Fruit fly (Drosophila melanogaster): ENCODE results near the gene CG33665.
A peak's percentile ranks its signal among the peaks of the same experiment; 100 is the strongest.

Gene CG33665

DNA sequence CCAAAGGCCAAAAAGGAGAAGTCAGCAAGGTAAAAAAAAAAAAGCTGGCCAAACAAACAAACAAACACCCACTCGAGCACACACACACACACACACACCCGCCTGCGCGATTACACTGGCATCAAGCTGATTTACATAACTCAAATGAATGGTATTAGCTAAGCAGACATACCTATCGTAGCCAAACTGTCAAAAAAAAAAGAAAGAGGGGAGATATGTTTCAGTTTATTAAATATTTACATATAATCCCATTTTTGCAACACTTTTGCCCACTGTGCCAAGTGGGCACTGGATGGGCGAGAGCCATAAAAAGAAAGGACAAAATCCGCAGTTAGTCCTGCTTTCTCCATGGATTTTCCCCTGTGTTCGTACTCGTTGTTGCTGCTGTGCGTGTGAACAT lies 39.2 kb downstream of the CG33665 start (continued):
- TF ChIP-seq CG17568 (GFP tag; optimal IDR thresholded peaks at IDR 0.05) = no peak
- TF ChIP-seq Gug (GFP tag; IDR thresholded peaks at IDR 0.05) = peak; percentile 46; the same call in 3 of the 4 replicates
- no peak for TF ChIP-seq CG6765 (GFP tag; optimal IDR thresholded peaks at IDR 0.05)
- no peak for TF ChIP-seq ab (GFP tag; optimal IDR thresholded peaks at IDR 0.05)
- TF ChIP-seq CG14050 (GFP tag; IDR thresholded peaks at IDR 0.05) = no peak
- no peak for TF ChIP-seq E2f2 (GFP tag; IDR thresholded peaks at IDR 0.05)
- no peak for TF ChIP-seq lbe (GFP tag; optimal IDR thresholded peaks at IDR 0.05)
- TF ChIP-seq klu (GFP tag; IDR thresholded peaks at IDR 0.05) = peak; percentile 19; the same call in 1 of the 2 replicates
- TF ChIP-seq CHES-1-like (GFP tag; optimal IDR thresholded peaks at IDR 0.05) = no peak
- peak; percentile 56 for TF ChIP-seq Hmr (GFP tag; optimal IDR thresholded peaks at IDR 0.05)
- TF ChIP-seq CG7357 (GFP tag; IDR thresholded peaks at IDR 0.05) = peak; percentile 48; the same call in 1 of the 3 replicates
- no peak for TF ChIP-seq vnd (GFP tag; IDR thresholded peaks at IDR 0.05; ENCODE audit: partially characterized antibody)
- peak; percentile 14 for TF ChIP-seq CG15269 (tag; optimal IDR thresholded peaks at IDR 0.05)
- TF ChIP-seq CG14710 (tag; optimal IDR thresholded peaks at IDR 0.05) = no peak
- no peak for TF ChIP-seq ac (GFP tag; optimal IDR thresholded peaks at IDR 0.05)
- no peak for TF ChIP-seq tup (GFP tag; optimal IDR thresholded peaks at IDR 0.05)
- TF ChIP-seq ken (GFP tag; IDR thresholded peaks at IDR 0.05) = no peak
- no peak for TF ChIP-seq btn (GFP tag; optimal IDR thresholded peaks at IDR 0.05)
- peak; percentile 75 for TF ChIP-seq Dbx (GFP tag; IDR thresholded peaks at IDR 0.05)
- no peak for TF ChIP-seq BEAF-32 (GFP tag; optimal IDR thresholded peaks at IDR 0.05)
- TF ChIP-seq Lhr (GFP tag; optimal IDR thresholded peaks at IDR 0.05) = no peak
- TF ChIP-seq fd96Cb (tag; optimal IDR thresholded peaks at IDR 0.05) = no peak
- TF ChIP-seq CG6254 (GFP tag; optimal IDR thresholded peaks at IDR 0.05) = no peak
- no peak for TF ChIP-seq CG18262 (tag; optimal IDR thresholded peaks at IDR 0.05)
- no peak for TF ChIP-seq Max (GFP tag; optimal IDR thresholded peaks at IDR 0.05)
- peak; percentile 39 for TF ChIP-seq sens (GFP tag)
- TF ChIP-seq gem (tag; optimal IDR thresholded peaks at IDR 0.05) = peak; percentile 37
- peak; percentile 78 for TF ChIP-seq Med (GFP tag)
- TF ChIP-seq CG1832 (GFP tag; optimal IDR thresholded peaks at IDR 0.05) = no peak
- TF ChIP-seq D (optimal IDR thresholded peaks at IDR 0.05) = no peak
- no peak for TF ChIP-seq D (GFP tag; optimal IDR thresholded peaks at IDR 0.05)
- TF ChIP-seq Lpt (GFP tag; optimal IDR thresholded peaks at IDR 0.05) = no peak
- no peak for TF ChIP-seq CG7745 (tag; optimal IDR thresholded peaks at IDR 0.05)
- no peak for TF ChIP-seq CG31224 (GFP tag; IDR thresholded peaks at IDR 0.05)
- no peak for TF ChIP-seq YL-1 (GFP tag; optimal IDR thresholded peaks at IDR 0.05)
- no peak for TF ChIP-seq Doc2 (GFP tag; IDR thresholded peaks at IDR 0.05)
- peak; percentile 55 for TF ChIP-seq CG13894 (tag; optimal IDR thresholded peaks at IDR 0.05)
- TF ChIP-seq B-H2 (GFP tag; optimal IDR thresholded peaks at IDR 0.05) = peak; percentile 45
- TF ChIP-seq otp (GFP tag; IDR thresholded peaks at IDR 0.05) = peak; percentile 50; the same call in 1 of the 3 replicates
- TF ChIP-seq trem (tag; optimal IDR thresholded peaks at IDR 0.05) = no peak
- TF ChIP-seq mirr (GFP tag; optimal IDR thresholded peaks at IDR 0.05) = no peak
- TF ChIP-seq CG17912 (GFP tag; optimal IDR thresholded peaks at IDR 0.05) = no peak
- TF ChIP-seq caup (GFP tag; optimal IDR thresholded peaks at IDR 0.05; ENCODE audit: severe bottlenecking) = peak; percentile 45
- 0 out of 2 replicates have a peak, but pooled peaks have one; percentile 38 for TF ChIP-seq CG6272 (GFP tag; IDR thresholded peaks at IDR 0.05)
- no peak for TF ChIP-seq Poxn (GFP tag; IDR thresholded peaks at IDR 0.05)
- TF ChIP-seq Stat92E (GFP tag; optimal IDR thresholded peaks at IDR 0.05) = no peak
- TF ChIP-seq exex (tag; optimal IDR thresholded peaks at IDR 0.05) = no peak
- peak; percentile 51; the same call in 1 of the 2 replicates for TF ChIP-seq CG1024 (GFP tag; IDR thresholded peaks at IDR 0.05)
- TF ChIP-seq ase (GFP tag; IDR thresholded peaks at IDR 0.05) = peak; percentile 47; the same call in 1 of the 3 replicates
- no peak for TF ChIP-seq Dip2 (GFP tag; IDR thresholded peaks at IDR 0.05)
- no peak for TF ChIP-seq CG17361 (GFP tag; IDR thresholded peaks at IDR 0.05)

Measured in whole organism, embryonic.